Fruit fly (Drosophila melanogaster): ENCODE measurements around the gene stg1.

- TF ChIP-seq CG8478 (optimal IDR thresholded peaks at IDR 0.05) (no peak), EcR (GFP tag; optimal IDR thresholded peaks at IDR 0.05) (no peak), Dll (optimal IDR thresholded peaks at IDR 0.05) (no peak)
These were observed 32.4 kb downstream of the stg1 start for dm6 chrX:21125966-21126553.

Measured in whole organism.